Worm (Caenorhabditis elegans) whole organism, L2 larva: ENCODE results near the gene hcf-1.

ENCODE experiments used
- F13H6.1 ChIP-seq: sonication (generic microtip); optimal IDR thresholded peaks from 2 replicates; lab custom pipeline; 2016; ENCODE audit warnings: missing genetic modification characterization, missing compliant biosample characterization
- R02D3.7 ChIP-seq: fragments of 150-350 bp; optimal IDR thresholded peaks from 2 replicates; lab custom pipeline; 2014; ENCODE audit warnings: missing biosample characterization, missing genetic modification characterization
- aly-2 ChIP-seq: fragments of 150-350 bp; optimal IDR thresholded peaks from 2 replicates; lab custom pipeline; 2014; ENCODE audit warnings: missing biosample characterization, missing genetic modification characterization
- ama-1 ChIP-seq: fragments of 150-350 bp; optimal IDR thresholded peaks from 2 replicates; lab custom pipeline; 2018; ENCODE audit warnings: inconsistent platforms
- blmp-1 ChIP-seq: sonication (generic microtip); optimal IDR thresholded peaks from 2 replicates; lab custom pipeline; 2017; ENCODE audit warnings: missing genetic modification characterization, mild to moderate bottlenecking, missing compliant biosample characterization, antibody characterized with exemption, moderate library complexity; ENCODE audit not compliant: insufficient read depth
- dmd-4 ChIP-seq: sonication (generic microtip); optimal IDR thresholded peaks from 2 replicates; lab custom pipeline; 2017; ENCODE audit warnings: missing biosample characterization, missing genetic modification characterization
- egl-27 ChIP-seq: sonication (generic microtip); optimal IDR thresholded peaks from 3 replicates; lab custom pipeline; 2017; ENCODE audit warnings: missing biosample characterization, missing genetic modification reagents, missing genetic modification characterization
- lin-39 ChIP-seq: fragments of 150-350 bp; optimal IDR thresholded peaks from 2 replicates; lab custom pipeline; 2014; ENCODE audit warnings: missing biosample characterization, missing genetic modification reagents, missing genetic modification characterization
- lsy-2 ChIP-seq, 2 experiments: fragments of 150-350 bp in 1 of 2; sonication (generic microtip) in 1 of 2; optimal IDR thresholded peaks; 2 replicates each; lab custom pipeline; 2014 to 2017; ENCODE audit warnings: missing biosample characterization in 2 of 2, missing genetic modification characterization in 2 of 2
- mab-5 ChIP-seq: fragments of 150-350 bp; optimal IDR thresholded peaks from 2 replicates; lab custom pipeline; 2014; ENCODE audit warnings: missing biosample characterization, missing genetic modification characterization
- mdl-1 ChIP-seq, 2 experiments: fragments of 150-350 bp in 1 of 2; sonication (generic microtip) in 1 of 2; optimal IDR thresholded peaks; 2 replicates each; lab custom pipeline; 2017; ENCODE audit warnings: missing biosample characterization in 2 of 2, missing genetic modification characterization in 2 of 2
- nhr-11 ChIP-seq: fragments of 150-350 bp; optimal IDR thresholded peaks from 2 replicates; lab custom pipeline; 2014; ENCODE audit warnings: missing biosample characterization, missing genetic modification characterization
- nhr-237 ChIP-seq: fragments of 150-350 bp; optimal IDR thresholded peaks from 2 replicates; lab custom pipeline; 2014; ENCODE audit warnings: missing biosample characterization, missing genetic modification characterization
- sem-4 ChIP-seq: fragments of 150-350 bp; optimal IDR thresholded peaks from 2 replicates; lab custom pipeline; 2014; ENCODE audit warnings: missing biosample characterization, missing genetic modification reagents, missing genetic modification characterization
- skn-1 ChIP-seq: sonication (generic microtip); optimal IDR thresholded peaks from 2 replicates; lab custom pipeline; 2017; ENCODE audit warnings: missing biosample characterization, missing genetic modification characterization
- sma-9 ChIP-seq, 2 experiments: fragments of 150-350 bp in 1 of 2; sonication (generic microtip) in 1 of 2; optimal IDR thresholded peaks; 2 replicates each; lab custom pipeline; 2014 to 2016; ENCODE audit warnings: missing genetic modification characterization in 2 of 2, mild to moderate bottlenecking in 1 of 2, missing biosample characterization in 1 of 2, missing compliant biosample characterization in 1 of 2, missing genetic modification reagents in 1 of 2, moderate library complexity in 1 of 2
- snpc-4 ChIP-seq: fragments of 150-350 bp; optimal IDR thresholded peaks from 2 replicates; lab custom pipeline; 2014; ENCODE audit warnings: missing biosample characterization, missing genetic modification characterization
- unc-39 ChIP-seq: fragments of 150-350 bp; optimal IDR thresholded peaks from 2 replicates; lab custom pipeline; 2014; ENCODE audit warnings: missing biosample characterization, missing genetic modification characterization
- unc-55 ChIP-seq: fragments of 150-350 bp; sonication (generic microtip); optimal IDR thresholded peaks from 3 replicates; lab custom pipeline; 2014; ENCODE audit warnings: missing biosample characterization, missing genetic modification reagents, missing genetic modification characterization
- zag-1 ChIP-seq: fragments of 150-350 bp; optimal IDR thresholded peaks from 2 replicates; lab custom pipeline; 2014; ENCODE audit warnings: missing biosample characterization, missing genetic modification characterization
- ztf-4 ChIP-seq: fragments of 150-350 bp; optimal IDR thresholded peaks from 2 replicates; lab custom pipeline; 2014; ENCODE audit warnings: missing biosample characterization, missing genetic modification characterization

Gene hcf-1

ce11 chrIV:7723555-7723954 lies 50.5 kb downstream of the hcf-1 start:
- TF ChIP-seq aly-2 (tag; lab: Kevin White, UChicago) (no peak), lsy-2 (tag; optimal IDR thresholded peaks at IDR 0.05; lab: Kevin White, UChicago) (peak in 1 of 2 experiments; percentile 20), unc-39 (tag; lab: Kevin White, UChicago) (no peak), F13H6.1 (tag; lab: Kevin White, UChicago) (peak; percentile 24), snpc-4 (no peak), zag-1 (tag; lab: Kevin White, UChicago) (no peak), nhr-237 (tag; lab: Kevin White, UChicago) (no peak), mab-5 (tag; lab: Kevin White, UChicago) (peak; percentile 48), egl-27 (tag; lab: Kevin White, UChicago) (no peak)

DNA sequence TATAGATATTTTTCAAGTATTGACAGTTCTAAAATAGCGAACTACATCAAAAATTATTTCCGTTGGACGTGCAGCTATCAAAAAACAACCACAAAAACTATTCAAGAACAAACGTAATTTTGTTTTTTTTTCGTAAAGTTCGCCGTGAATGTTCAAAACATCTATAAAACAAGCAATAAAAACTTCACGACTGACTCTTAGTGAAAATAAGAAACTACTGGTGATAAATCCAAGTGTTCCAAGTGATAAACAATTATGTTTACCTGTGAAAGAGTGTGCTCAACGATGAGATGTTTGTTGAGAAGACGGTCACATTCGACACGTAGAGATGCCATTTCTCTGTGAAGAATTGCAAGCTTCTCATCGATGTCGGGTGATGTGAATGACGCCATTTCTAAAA lies 51.3 kb downstream of the hcf-1 start, which contains the start of gene C50F7.6:
Gene C50F7.6 (minus strand): TSS at position 394 of the 400 bp plus-strand sequence.
- TF ChIP-seq nhr-11 (tag; lab: Kevin White, UChicago), result no peak
- no peak for TF ChIP-seq ztf-4 (tag; lab: Kevin White, UChicago)
- TF ChIP-seq skn-1, result no peak
- TF ChIP-seq ama-1, result no peak
- TF ChIP-seq sem-4 (tag; lab: Kevin White, UChicago), result no peak
- no peak for TF ChIP-seq lin-39 (tag; lab: Kevin White, UChicago)
- no peak for TF ChIP-seq R02D3.7 (tag; lab: Kevin White, UChicago)
- no peak for TF ChIP-seq mdl-1 (tag; optimal IDR thresholded peaks at IDR 0.05; lab: Kevin White, UChicago)
- TF ChIP-seq dmd-4 (tag; lab: Kevin White, UChicago), result no peak
- no peak for TF ChIP-seq sma-9 (GFP tag; optimal IDR thresholded peaks at IDR 0.05; lab: Kevin White, UChicago)
- no peak for TF ChIP-seq sma-9 (tag; optimal IDR thresholded peaks at IDR 0.05; lab: Kevin White, UChicago)
- no peak for TF ChIP-seq unc-55 (GFP tag; lab: Kevin White, UChicago)
- no peak for TF ChIP-seq blmp-1 (tag; lab: Kevin White, UChicago)
